Worm (Caenorhabditis elegans) whole organism, midembryonic: Measurements from ENCODE around the gene prdh-1.
"Not testable (repeated sequence)": the region's sequence is repeated elsewhere in the genome, so short reads cannot be mapped to it uniquely, and the experiment has no call there.

ENCODE experiments used
- cog-1 ChIP-seq: sonication (generic microtip); optimal IDR thresholded peaks from 2 replicates; lab custom pipeline; 2016; ENCODE audit warnings: missing genetic modification characterization, missing compliant biosample characterization
- flt-1 ChIP-seq: fragments of 200-800 bp; sonication (Bioruptor generic); IDR thresholded peaks from 2 replicates; pipeline ENCODE4 v1.3.6; 2022; ENCODE audit warnings: missing genetic modification characterization, missing compliant biosample characterization
- ref-1 ChIP-seq: fragments of 200-800 bp; sonication (Bioruptor generic); conservative IDR thresholded peaks from 2 replicates; pipeline ENCODE4 v1.3.6; 2022; ENCODE audit warnings: missing genetic modification reagents, missing genetic modification characterization, missing compliant biosample characterization
- tab-1 ChIP-seq: fragments of 200-800 bp; sonication (Bioruptor generic); IDR thresholded peaks from 2 replicates; pipeline ENCODE4 v1.3.6; 2022; ENCODE audit warnings: missing genetic modification characterization, missing compliant biosample characterization
- ztf-29 ChIP-seq: fragments of 200-800 bp; sonication (Bioruptor generic); IDR thresholded peaks from 2 replicates; pipeline ENCODE4 v1.3.6; 2022; ENCODE audit warnings: missing genetic modification reagents, missing genetic modification characterization, missing compliant biosample characterization

- not testable (repeated sequence) for TF ChIP-seq ref-1; tab-1 (GFP tag; lab: Robert Waterston, UW); cog-1 (tag; lab: Kevin White, UChicago); flt-1 (GFP tag; lab: Robert Waterston, UW); ztf-29 (GFP tag; lab: Robert Waterston, UW)
These were observed 8.0 kb upstream of the prdh-1 start for ce11 chrIV:13884435-13884834.
